Worm (Caenorhabditis elegans): ENCODE results near the gene T02G5.3.

DNA sequence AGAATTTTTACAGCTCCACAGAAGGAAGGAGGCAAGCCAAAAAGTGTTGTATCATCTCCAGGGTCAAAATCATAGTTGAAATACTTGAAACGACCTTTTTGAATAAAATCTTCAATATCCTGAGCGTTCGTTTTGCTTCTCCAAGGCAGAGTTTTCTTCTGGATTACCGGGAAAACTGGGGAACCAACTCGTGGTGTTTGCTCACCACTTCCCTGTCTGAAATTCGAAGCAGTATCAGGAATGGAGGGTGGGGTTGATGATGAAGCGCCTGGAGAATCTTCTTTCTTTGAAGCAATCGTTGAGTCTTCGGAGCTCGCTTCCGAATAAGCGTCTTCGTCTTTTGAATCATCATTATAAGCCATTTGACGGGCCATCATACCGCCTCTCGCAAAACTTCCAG, 9.9 kb downstream of the T02G5.3 start:
- TF ChIP-seq mdl-1 (tag; optimal IDR thresholded peaks at IDR 0.05) (no peak), snpc-4 (tag; optimal IDR thresholded peaks at IDR 0.05) (no peak), pqm-1 (tag; optimal IDR thresholded peaks at IDR 0.05) (no peak), daf-12 (tag; optimal IDR thresholded peaks at IDR 0.05) (no peak), ceh-28 (tag; optimal IDR thresholded peaks at IDR 0.05) (no peak), nhr-77 (tag; optimal IDR thresholded peaks at IDR 0.05) (no peak), nhr-237 (tag; optimal IDR thresholded peaks at IDR 0.05) (no peak), lin-15B (tag; optimal IDR thresholded peaks at IDR 0.05) (no peak), nhr-12 (tag; optimal IDR thresholded peaks at IDR 0.05) (no peak), nhr-28 (tag; optimal IDR thresholded peaks at IDR 0.05) (no peak)

Measured in whole organism, L3 larva.